Worm (Caenorhabditis elegans): ENCODE data around the gene ttx-3.

The ttx-3 gene

ce11 chrX:11769278-11769677 is at the start of gene ttx-3:
ttx-3 (minus strand) TSS chrX:11769378.
- TF ChIP-seq lim-6 (tag; optimal IDR thresholded peaks at IDR 0.05) (no peak), ztf-16 (tag; optimal IDR thresholded peaks at IDR 0.05) (no peak), ceh-22 (tag; optimal IDR thresholded peaks at IDR 0.05) (no peak), che-1 (tag; optimal IDR thresholded peaks at IDR 0.05) (no peak), eyg-1 (tag; optimal IDR thresholded peaks at IDR 0.05) (no peak)

ce11 chrX:11818711-11819110 is 49.5 kb upstream of the ttx-3 start:
- TF ChIP-seq unc-55 (GFP tag; optimal IDR thresholded peaks at IDR 0.05) (peak; percentile 5), ama-1 (optimal IDR thresholded peaks at IDR 0.05) (no peak)

ce11 chrX:11816825-11817224 is 47.6 kb upstream of the ttx-3 start:
- TF ChIP-seq C38D4.7 (GFP tag; optimal IDR thresholded peaks at IDR 0.05) = no peak
- no peak for TF ChIP-seq ceh-6 (GFP tag; optimal IDR thresholded peaks at IDR 0.05)
- no peak for TF ChIP-seq ceh-30 (tag; optimal IDR thresholded peaks at IDR 0.05)
- no peak for TF ChIP-seq T23F11.4 (GFP tag; optimal IDR thresholded peaks at IDR 0.05)
- no peak for TF ChIP-seq ceh-34 (tag; optimal IDR thresholded peaks at IDR 0.05)
- no peak for TF ChIP-seq unc-86 (tag; optimal IDR thresholded peaks at IDR 0.05)
- TF ChIP-seq sox-4 (tag; optimal IDR thresholded peaks at IDR 0.05) = no peak
- TF ChIP-seq fkh-10 (GFP tag; optimal IDR thresholded peaks at IDR 0.05) = no peak
- TF ChIP-seq pag-3 (tag; optimal IDR thresholded peaks at IDR 0.05; ENCODE audit: borderline replicate concordance) = no peak
- TF ChIP-seq pqm-1 (tag; optimal IDR thresholded peaks at IDR 0.05) = no peak
- no peak for TF ChIP-seq rnt-1 (tag; optimal IDR thresholded peaks at IDR 0.05)
- no peak for TF ChIP-seq tbx-2 (tag; optimal IDR thresholded peaks at IDR 0.05)
- TF ChIP-seq nhr-232 (tag; optimal IDR thresholded peaks at IDR 0.05) = no peak
- TF ChIP-seq nfya-1 (tag; optimal IDR thresholded peaks at IDR 0.05) = no peak
- TF ChIP-seq ceh-24 (tag; optimal IDR thresholded peaks at IDR 0.05) = no peak
- TF ChIP-seq hlh-30 (tag; optimal IDR thresholded peaks at IDR 0.05; ENCODE audit: insufficient read depth) = no peak
- no peak for TF ChIP-seq gmeb-2 (tag; optimal IDR thresholded peaks at IDR 0.05)

ce11 chrX:11814667-11815066 is 45.5 kb upstream of the ttx-3 start, which contains the start of gene C34E11.2:
C34E11.2 (minus strand) TSS chrX:11814750.
- TF ChIP-seq hlh-6 (tag; optimal IDR thresholded peaks at IDR 0.05) (no peak), ceh-34 (tag; optimal IDR thresholded peaks at IDR 0.05) (peak; percentile 7), pros-1 (tag; optimal IDR thresholded peaks at IDR 0.05) (no peak)

ce11 chrX:11806175-11806853 is 37.1 kb upstream of the ttx-3 start:
- TF ChIP-seq fax-1 (tag; optimal IDR thresholded peaks at IDR 0.05) (no peak), ceh-18 (tag; optimal IDR thresholded peaks at IDR 0.05) (no peak), ceh-31 (tag; optimal IDR thresholded peaks at IDR 0.05) (no peak), Y22D7AL.16 (tag; optimal IDR thresholded peaks at IDR 0.05) (no peak), ztf-16 (tag; optimal IDR thresholded peaks at IDR 0.05) (no peak), ahr-1 (tag; optimal IDR thresholded peaks at IDR 0.05) (no peak), hlh-13 (GFP tag; optimal IDR thresholded peaks at IDR 0.05) (no peak), hlh-8 (tag; optimal IDR thresholded peaks at IDR 0.05) (no peak), K09A11.1 (tag; optimal IDR thresholded peaks at IDR 0.05; ENCODE audit: insufficient read depth) (no peak), ceh-30 (tag; optimal IDR thresholded peaks at IDR 0.05) (no peak), lin-11 (tag; optimal IDR thresholded peaks at IDR 0.05) (no peak), hlh-15 (tag; optimal IDR thresholded peaks at IDR 0.05) (no peak), ceh-48 (tag; optimal IDR thresholded peaks at IDR 0.05) (no peak), pag-3 (tag; optimal IDR thresholded peaks at IDR 0.05; ENCODE audit: borderline replicate concordance) (no peak), elt-2 (tag; optimal IDR thresholded peaks at IDR 0.05) (no peak), ref-2 (tag; optimal IDR thresholded peaks at IDR 0.05) (no peak), ceh-45 (GFP tag; IDR thresholded peaks at IDR 0.05) (no peak)

Measured in whole organism, late embryonic.